Fruit fly (Drosophila melanogaster) whole organism: ENCODE results near the gene CG12084.

Source experiments
- CG8478 ChIP-seq: fragments of >200 bp; optimal IDR thresholded peaks from 2 replicates; lab custom pipeline; 2018; ENCODE audit warnings: inconsistent platforms
- Dll ChIP-seq: fragments of >200 bp; optimal IDR thresholded peaks from 2 replicates; lab custom pipeline; 2017
- EcR ChIP-seq, 2 experiments: fragments of >200 bp; optimal IDR thresholded peaks; 2 replicates each; lab custom pipeline; 2017; ENCODE audit warnings: missing biosample characterization in 2 of 2, missing genetic modification characterization in 2 of 2, missing genetic modification reagents in 2 of 2
- pan ChIP-seq: fragments of >200 bp; optimal IDR thresholded peaks from 2 replicates; lab custom pipeline; 2017
- psq ChIP-seq: fragments of >200 bp; optimal IDR thresholded peaks from 2 replicates; lab custom pipeline; 2017
- usp ChIP-seq: fragments of >200 bp; optimal IDR thresholded peaks from 2 replicates; lab custom pipeline; 2017; ENCODE audit warnings: missing biosample characterization, missing genetic modification characterization, mixed read lengths

Gene CG12084

DNA sequence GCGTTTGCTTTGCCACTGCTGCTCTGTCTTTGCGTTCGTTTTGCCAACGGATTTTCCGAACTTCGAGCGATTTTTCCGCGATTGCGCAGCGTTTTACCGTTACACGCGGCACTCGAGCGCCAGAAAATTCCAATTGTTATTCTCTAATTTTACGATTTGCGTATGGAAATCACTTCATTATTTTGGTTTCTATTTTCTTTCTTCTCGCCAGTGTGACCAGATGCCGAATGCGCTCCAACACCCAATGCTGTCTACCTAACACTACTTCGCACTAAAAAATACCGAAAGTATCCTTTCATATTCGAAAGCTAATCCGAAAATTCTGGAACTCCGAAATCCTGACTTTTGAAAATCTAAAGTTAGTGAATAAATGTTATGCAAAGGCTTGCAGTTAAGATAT is at the start of gene CG12084:
Gene CG12084, minus strand, starts transcription at position 236 of the 400 bp plus-strand sequence.
- TF ChIP-seq EcR (GFP tag; optimal IDR thresholded peaks at IDR 0.05; lab: Kevin White, UChicago), result no peak
- TF ChIP-seq usp, result no peak
- TF ChIP-seq psq (lab: Kevin White, UChicago), result no peak
- no peak for TF ChIP-seq Dll (lab: Kevin White, UChicago)
- TF ChIP-seq pan (lab: Kevin White, UChicago), result no peak
- TF ChIP-seq CG8478 (lab: Kevin White, UChicago), result no peak

DNA sequence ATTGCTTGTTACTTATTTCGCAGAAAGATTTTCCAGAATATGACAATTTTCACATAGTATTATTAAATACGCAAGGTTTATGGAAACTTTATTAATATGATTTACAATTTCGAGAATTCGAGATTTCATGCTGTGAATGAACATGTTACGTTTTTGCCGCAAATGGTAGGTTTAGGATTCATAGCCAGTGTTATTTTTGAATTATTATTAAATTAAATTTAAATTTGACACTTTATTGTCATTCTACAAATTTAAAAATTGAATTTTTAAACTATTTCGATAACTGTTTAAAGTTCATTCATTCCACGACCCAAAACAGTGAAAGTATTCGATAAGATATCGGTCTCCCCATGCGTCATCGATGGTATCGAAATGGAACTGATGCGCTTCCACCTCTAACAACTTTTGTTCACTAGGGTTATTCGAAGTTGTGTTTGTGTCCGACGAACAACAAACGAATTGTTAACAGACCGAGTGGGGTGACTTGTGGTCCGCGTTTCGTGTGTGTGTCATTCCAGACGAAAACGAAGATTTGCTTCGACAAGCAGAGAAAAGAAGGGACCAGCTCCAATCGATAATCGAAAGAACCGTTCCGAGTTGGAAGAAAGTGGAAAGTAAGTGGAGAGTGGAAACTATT is 49.4 kb upstream of the CG12084 start, which contains the start of the genes CG32313 and Pcyt1:
Gene CG32313, minus strand, starts transcription at position 51 of the 637 bp plus-strand sequence.
Gene Pcyt1, plus strand, starts transcription at position 400 of the 637 bp plus-strand sequence.
- no peak for TF ChIP-seq usp
- TF ChIP-seq pan (lab: Kevin White, UChicago), result no peak
- no peak for TF ChIP-seq EcR (GFP tag; optimal IDR thresholded peaks at IDR 0.05; lab: Kevin White, UChicago)
- no peak for TF ChIP-seq psq (lab: Kevin White, UChicago)
- no peak for TF ChIP-seq CG8478 (lab: Kevin White, UChicago)
- no peak for TF ChIP-seq Dll (lab: Kevin White, UChicago)

DNA sequence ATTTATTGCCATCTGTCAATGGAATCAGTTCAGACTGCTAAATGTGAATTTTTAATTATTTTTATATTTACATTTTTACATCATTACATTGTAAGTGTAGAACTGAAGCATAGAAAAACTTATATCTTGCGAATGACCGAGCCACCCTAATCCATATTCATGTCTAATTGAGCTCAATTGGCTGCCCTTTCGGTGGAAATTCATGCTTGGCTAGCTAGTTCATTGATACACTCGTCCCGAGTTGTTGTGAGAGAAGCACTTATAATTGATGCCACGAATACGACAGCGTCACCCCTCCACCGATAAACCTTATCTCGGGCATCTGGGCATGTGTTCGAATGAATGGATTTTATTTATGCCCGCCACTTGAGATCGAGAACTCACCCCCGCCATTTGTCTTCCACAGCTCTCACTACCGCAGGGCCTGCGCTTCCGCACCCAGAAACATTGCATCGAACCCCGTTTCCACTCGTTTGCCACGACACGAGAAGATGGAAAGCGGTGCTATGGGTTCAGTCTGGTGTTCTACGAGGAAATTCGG is 41.9 kb upstream of the CG12084 start:
- no peak for TF ChIP-seq psq (lab: Kevin White, UChicago)
- no peak for TF ChIP-seq Dll (lab: Kevin White, UChicago)
- no peak for TF ChIP-seq EcR (GFP tag; optimal IDR thresholded peaks at IDR 0.05; lab: Kevin White, UChicago)
- no peak for TF ChIP-seq usp
- no peak for TF ChIP-seq CG8478 (lab: Kevin White, UChicago)
- no peak for TF ChIP-seq pan (lab: Kevin White, UChicago)

DNA sequence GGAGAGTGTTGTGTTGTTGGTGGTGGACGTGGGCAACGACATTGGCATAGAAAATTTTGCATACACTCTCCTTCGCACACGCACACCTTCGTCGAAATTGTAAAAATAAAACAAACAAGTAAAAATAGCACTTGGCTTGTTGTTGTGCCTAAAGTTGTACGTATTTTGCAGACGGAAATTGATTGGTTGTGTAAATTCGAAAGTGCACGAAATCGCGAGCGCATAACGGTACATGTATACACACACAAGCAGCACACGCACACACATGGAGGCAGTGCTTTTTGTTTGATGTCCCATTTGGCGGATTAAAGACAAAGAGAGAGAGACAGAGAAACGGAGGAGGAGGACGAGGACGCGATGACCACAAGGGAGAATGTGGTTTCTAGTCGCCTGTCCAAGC is 40.9 kb upstream of the CG12084 start:
- no peak for TF ChIP-seq Dll (lab: Kevin White, UChicago)
- no peak for TF ChIP-seq usp
- no peak for TF ChIP-seq CG8478 (lab: Kevin White, UChicago)
- no peak for TF ChIP-seq psq (lab: Kevin White, UChicago)
- TF ChIP-seq pan (lab: Kevin White, UChicago), result no peak
- no peak for TF ChIP-seq EcR (GFP tag; optimal IDR thresholded peaks at IDR 0.05; lab: Kevin White, UChicago)

DNA sequence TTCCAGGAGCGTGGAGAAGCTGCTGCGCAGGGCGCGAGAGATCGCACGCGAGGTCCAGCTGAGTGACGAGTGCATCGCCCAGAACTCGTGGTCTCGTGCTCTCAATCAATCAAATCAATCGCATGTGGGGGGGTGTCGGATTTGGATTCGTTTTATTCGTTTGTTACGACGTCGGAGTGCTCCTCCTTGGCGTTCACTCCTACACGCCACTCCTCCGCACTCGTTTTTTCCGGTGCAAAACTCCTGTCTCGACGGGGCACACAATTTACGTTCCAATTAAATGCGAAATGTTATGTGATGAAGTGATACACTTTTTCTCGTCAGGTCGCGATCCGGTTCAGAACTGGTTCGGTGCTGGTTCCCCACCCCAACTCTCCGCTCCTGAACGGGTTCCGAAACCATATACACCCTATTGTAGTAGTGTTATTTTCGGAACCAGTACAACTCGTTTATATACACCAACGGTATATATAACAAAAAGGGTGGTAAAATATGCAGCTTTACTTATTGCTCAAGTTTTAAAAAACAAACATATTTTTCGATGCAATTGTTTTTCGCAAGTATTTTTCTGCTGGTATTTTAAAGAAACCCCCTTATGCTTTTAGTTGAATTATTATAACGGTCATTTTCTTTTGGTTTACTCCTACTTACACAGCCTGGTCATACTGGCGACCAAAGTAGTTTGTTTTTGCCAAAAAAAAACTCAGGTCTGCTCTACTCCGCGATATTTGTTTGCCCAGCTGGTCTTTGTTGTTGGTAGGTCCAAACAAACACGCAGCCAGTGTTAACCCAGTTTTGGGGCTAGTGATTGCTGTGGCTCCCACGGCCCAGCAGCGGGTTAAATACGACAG is 40.3 kb upstream of the CG12084 start, which contains the start of the genes CG12091 and pns:
Gene CG12091, minus strand, starts transcription at position 349 of the 851 bp plus-strand sequence.
Gene pns, plus strand, starts transcription at position 651 of the 851 bp plus-strand sequence.
- TF ChIP-seq pan (lab: Kevin White, UChicago) (no peak), psq (lab: Kevin White, UChicago) (no peak), usp (no peak), EcR (GFP tag; optimal IDR thresholded peaks at IDR 0.05; lab: Kevin White, UChicago) (no peak), Dll (lab: Kevin White, UChicago) (no peak), CG8478 (lab: Kevin White, UChicago) (no peak)

DNA sequence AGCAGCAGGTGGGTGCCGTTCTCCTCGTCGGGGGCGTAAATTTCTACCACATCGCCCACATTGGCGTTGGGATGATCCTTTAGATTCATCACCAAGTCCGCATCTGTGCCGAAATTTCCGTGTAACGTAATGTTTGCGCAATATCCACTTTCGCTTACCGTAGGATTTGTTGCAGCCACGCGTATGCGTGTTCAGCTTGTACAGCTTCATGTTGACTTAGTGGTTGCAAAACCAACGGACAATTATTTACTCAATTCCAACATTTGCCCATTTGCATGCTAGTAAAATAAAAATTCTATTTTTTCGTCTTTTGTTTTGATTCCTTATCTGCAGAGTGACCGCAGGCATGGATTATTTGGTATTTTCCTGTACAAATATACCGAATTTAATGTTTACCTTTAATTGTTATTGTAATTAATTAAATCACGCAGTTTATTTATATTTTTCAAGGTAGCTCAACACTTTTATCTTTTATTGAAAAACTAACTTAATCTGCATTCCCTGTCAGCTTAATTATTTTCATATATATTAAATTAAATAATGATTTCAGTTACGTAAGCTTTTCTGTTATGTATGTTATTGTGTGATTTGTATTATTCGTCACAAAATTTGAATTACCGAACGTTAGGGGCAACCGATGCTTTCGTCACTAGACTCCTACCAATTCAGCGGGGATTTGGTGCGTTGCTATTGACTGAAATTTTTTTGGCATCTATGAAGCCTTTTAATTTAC is 37.4 kb upstream of the CG12084 start, which contains the start of gene Iml1:
Gene Iml1, minus strand, starts transcription at position 336 of the 733 bp plus-strand sequence.
- TF ChIP-seq Dll (lab: Kevin White, UChicago), result no peak
- no peak for TF ChIP-seq CG8478 (lab: Kevin White, UChicago)
- no peak for TF ChIP-seq usp
- TF ChIP-seq EcR (GFP tag; optimal IDR thresholded peaks at IDR 0.05; lab: Kevin White, UChicago), result no peak
- TF ChIP-seq psq (lab: Kevin White, UChicago), result no peak

DNA sequence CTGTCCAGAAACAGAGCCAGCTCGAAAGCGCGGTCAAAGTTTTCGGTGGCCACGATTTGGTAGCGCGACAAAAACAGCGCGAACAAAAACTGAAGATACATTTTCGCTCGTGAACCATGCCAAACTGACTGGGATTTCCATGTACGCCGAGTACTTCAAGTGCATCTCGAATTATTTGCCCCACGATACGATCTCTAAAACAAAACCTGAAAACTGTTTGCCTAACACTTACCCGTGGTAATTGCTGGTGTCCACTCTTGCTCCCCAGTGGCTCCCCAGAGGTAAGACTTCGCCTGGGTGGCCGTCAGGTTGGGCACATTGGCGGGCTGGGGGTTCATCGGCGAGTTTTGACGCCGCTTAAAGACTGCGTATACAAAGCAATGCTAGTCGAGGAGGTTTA is 34.7 kb upstream of the CG12084 start, which contains the start of gene Ir62a:
Gene Ir62a, minus strand, starts transcription at position 101 of the 400 bp plus-strand sequence.
- TF ChIP-seq EcR (GFP tag; optimal IDR thresholded peaks at IDR 0.05; lab: Kevin White, UChicago), result no peak
- TF ChIP-seq pan (lab: Kevin White, UChicago), result no peak
- TF ChIP-seq psq (lab: Kevin White, UChicago), result no peak
- no peak for TF ChIP-seq Dll (lab: Kevin White, UChicago)
- TF ChIP-seq usp, result no peak
- no peak for TF ChIP-seq CG8478 (lab: Kevin White, UChicago)

DNA sequence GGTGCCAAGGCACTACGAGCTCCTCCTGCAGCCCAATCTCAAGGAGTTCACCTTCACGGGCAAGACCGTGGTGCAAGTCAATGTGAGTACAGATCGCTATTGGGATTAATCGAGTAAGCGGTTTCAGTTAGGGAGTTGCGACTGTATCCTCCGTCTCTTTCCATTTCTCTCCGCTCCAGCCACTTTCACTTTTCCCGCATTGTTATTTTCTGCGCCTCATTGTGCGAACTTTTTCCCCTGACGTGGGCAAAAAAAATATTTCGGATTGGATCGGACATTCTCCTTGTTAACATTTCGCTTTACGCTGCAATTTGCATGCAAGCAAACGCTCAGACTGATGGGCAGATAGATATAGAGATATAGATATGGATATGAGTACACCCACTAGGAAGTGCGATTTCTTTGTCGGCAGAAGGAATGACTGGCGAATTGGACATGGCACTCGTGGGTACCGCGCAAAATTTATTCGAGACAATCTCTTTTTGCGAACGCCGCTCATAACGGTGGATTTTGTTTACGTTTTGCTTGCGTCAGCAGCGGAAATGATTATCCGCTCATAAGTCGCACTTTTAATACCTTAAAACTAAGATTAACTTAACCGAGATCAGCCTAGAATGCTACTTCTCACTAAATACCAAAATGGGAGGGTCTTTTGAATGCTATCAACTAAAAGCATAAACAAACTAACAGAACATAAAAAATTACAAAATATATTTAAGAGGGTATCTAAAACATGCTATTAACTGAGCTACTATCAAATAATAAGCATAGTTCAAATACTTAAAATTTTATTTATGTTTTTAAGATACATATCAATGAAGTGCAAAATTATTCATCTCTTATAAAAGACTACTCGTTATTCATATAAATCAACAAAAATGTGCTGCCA is 22.5 kb upstream of the CG12084 start:
- no peak for TF ChIP-seq usp
- TF ChIP-seq Dll (lab: Kevin White, UChicago), result no peak
- no peak for TF ChIP-seq psq (lab: Kevin White, UChicago)
- no peak for TF ChIP-seq pan (lab: Kevin White, UChicago)
- TF ChIP-seq CG8478 (lab: Kevin White, UChicago), result no peak
- no peak for TF ChIP-seq EcR (GFP tag; optimal IDR thresholded peaks at IDR 0.05; lab: Kevin White, UChicago)

DNA sequence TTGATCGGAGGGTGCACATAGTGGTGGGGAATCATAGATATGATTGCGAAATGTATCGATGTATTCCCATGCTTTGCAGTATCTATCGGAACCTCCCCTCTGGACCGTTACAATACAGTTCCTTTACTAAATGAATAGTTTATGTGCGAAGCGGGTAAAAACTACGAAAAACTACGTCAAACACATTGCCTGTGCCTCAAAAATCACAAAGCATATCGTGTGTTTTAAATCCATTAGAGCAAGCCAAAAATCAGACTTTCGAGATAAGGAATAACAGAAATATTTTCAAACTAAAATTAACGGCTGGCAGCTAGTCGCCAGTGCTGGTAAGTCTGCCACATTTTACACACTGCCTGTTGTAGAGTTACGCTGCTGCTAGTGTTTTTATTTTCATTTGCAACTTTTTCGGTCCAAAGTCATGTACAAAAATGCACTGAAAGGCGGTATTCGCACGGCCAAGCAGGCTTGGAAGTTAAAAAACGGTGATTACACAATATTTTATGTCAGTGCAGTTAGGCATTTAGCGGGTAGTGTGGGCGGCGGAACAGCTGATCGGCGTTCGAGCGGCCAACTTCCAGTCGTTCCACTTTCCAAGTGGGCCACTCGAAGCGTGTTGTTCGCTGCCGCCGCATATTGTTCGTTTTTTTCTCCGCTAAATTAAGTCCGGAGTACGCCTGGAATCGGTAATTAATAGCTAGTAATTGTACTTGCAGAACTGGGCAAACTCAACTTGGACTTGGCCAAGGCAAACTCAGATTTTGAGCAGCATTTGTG is 21.0 kb upstream of the CG12084 start:
- no peak for TF ChIP-seq EcR (GFP tag; optimal IDR thresholded peaks at IDR 0.05; lab: Kevin White, UChicago)
- no peak for TF ChIP-seq Dll (lab: Kevin White, UChicago)
- TF ChIP-seq pan (lab: Kevin White, UChicago), result no peak
- TF ChIP-seq CG8478 (lab: Kevin White, UChicago), result no peak
- no peak for TF ChIP-seq psq (lab: Kevin White, UChicago)
- TF ChIP-seq usp, result no peak
